Worm (Caenorhabditis elegans): ENCODE results near the gene nhr-197.

ce11 chrV:15732209-15732608 is 44.4 kb downstream of the nhr-197 start, which contains the start of gene str-38:
- TF ChIP-seq him-1 (tag; optimal IDR thresholded peaks at IDR 0.05) (no peak), W03F9.2 (tag; optimal IDR thresholded peaks at IDR 0.05) (no peak), dao-5 (tag; optimal IDR thresholded peaks at IDR 0.05) (no peak)

Data from whole organism, L4/young adult.